Fruit fly (Drosophila melanogaster): Measurements from ENCODE around the gene sowah.

The sowah gene

dm6 chr3L:12572366-12572765, at the start of gene sowah (continued):
- TF ChIP-seq sim (GFP tag; IDR thresholded peaks at IDR 0.05), result no peak
- TF ChIP-seq Ssrp (tag; optimal IDR thresholded peaks at IDR 0.05), result peak; percentile 32
- peak; percentile 41 for TF ChIP-seq CG17912 (GFP tag; optimal IDR thresholded peaks at IDR 0.05)
- no peak for TF ChIP-seq CG31224 (GFP tag; IDR thresholded peaks at IDR 0.05)
- TF ChIP-seq CG1233 (GFP tag; optimal IDR thresholded peaks at IDR 0.05), result peak; percentile 19
- TF ChIP-seq CG12942 (GFP tag; optimal IDR thresholded peaks at IDR 0.05), result peak; percentile 45
- no peak for TF ChIP-seq chm (GFP tag; IDR thresholded peaks at IDR 0.05)
- peak; percentile 18 for TF ChIP-seq CG5180 (GFP tag; optimal IDR thresholded peaks at IDR 0.05)
- 0 out of 2 replicates have a peak, but pooled peaks have one; percentile 21 for TF ChIP-seq danr (GFP tag; IDR thresholded peaks at IDR 0.05)
- TF ChIP-seq bsh (GFP tag; optimal IDR thresholded peaks at IDR 0.05), result peak in 1 of 2 experiments; percentile 15
- peak; percentile 99 for TF ChIP-seq MBD-R2 (GFP tag; IDR thresholded peaks at IDR 0.05)
- TF ChIP-seq row (GFP tag; IDR thresholded peaks at IDR 0.05), result peak; percentile 82
- peak; percentile 55 for TF ChIP-seq sob (GFP tag; IDR thresholded peaks at IDR 0.05)
- peak; percentile 30 for TF ChIP-seq CG13775 (GFP tag; optimal IDR thresholded peaks at IDR 0.05)
- peak; percentile 27 for TF ChIP-seq CG8944 (GFP tag; optimal IDR thresholded peaks at IDR 0.05)
- no peak for TF ChIP-seq CG6854 (GFP tag; optimal IDR thresholded peaks at IDR 0.05)
- TF ChIP-seq kni (GFP tag; optimal IDR thresholded peaks at IDR 0.05), result no peak
- peak; percentile 34; the same call in 1 of the 2 replicates for TF ChIP-seq CG4360 (GFP tag; IDR thresholded peaks at IDR 0.05)
- TF ChIP-seq Dfd (GFP tag; optimal IDR thresholded peaks at IDR 0.05), result no peak
- no peak for TF ChIP-seq CG14441 (GFP tag; IDR thresholded peaks at IDR 0.05)
- peak; percentile 54; the same call in 1 of the 3 replicates for TF ChIP-seq knrl (GFP tag; IDR thresholded peaks at IDR 0.05; ENCODE audit: partially characterized antibody)
- TF ChIP-seq Pdp1 (GFP tag; optimal IDR thresholded peaks at IDR 0.05), result peak; percentile 40 to 44
- peak; percentile 30 for TF ChIP-seq Blimp-1 (GFP tag; optimal IDR thresholded peaks at IDR 0.05)
- no peak for TF ChIP-seq mirr (GFP tag; optimal IDR thresholded peaks at IDR 0.05)
- TF ChIP-seq nerfin-1 (tag; optimal IDR thresholded peaks at IDR 0.05), result peak; percentile 43
- no peak for TF ChIP-seq sc (optimal IDR thresholded peaks at IDR 0.05)
- TF ChIP-seq sc (GFP tag; optimal IDR thresholded peaks at IDR 0.05), result no peak
- TF ChIP-seq CG11085 (GFP tag; IDR thresholded peaks at IDR 0.05), result 0 out of 2 replicates have a peak, but pooled peaks have one; percentile 13
- peak; percentile 30 for TF ChIP-seq ind (GFP tag; optimal IDR thresholded peaks at IDR 0.05)
- peak; percentile 60; the same call in 1 of the 2 replicates for TF ChIP-seq CG6272 (GFP tag; IDR thresholded peaks at IDR 0.05)
- TF ChIP-seq dm (GFP tag; optimal IDR thresholded peaks at IDR 0.05), result peak; percentile 52
- TF ChIP-seq pita (GFP tag; optimal IDR thresholded peaks at IDR 0.05), result no peak
- peak; percentile 31 for TF ChIP-seq ems (GFP tag; optimal IDR thresholded peaks at IDR 0.05)
- no peak for TF ChIP-seq CG8281 (tag; optimal IDR thresholded peaks at IDR 0.05)
- TF ChIP-seq Dref (GFP tag; IDR thresholded peaks at IDR 0.05), result peak; percentile 46; the same call in 1 of the 2 replicates
- peak; percentile 69; the same call in 1 of the 3 replicates for TF ChIP-seq CG11456 (GFP tag; IDR thresholded peaks at IDR 0.05)
- TF ChIP-seq chn (GFP tag; optimal IDR thresholded peaks at IDR 0.05), result peak; percentile 31
- peak; percentile 64 for TF ChIP-seq Nf-YC (tag; optimal IDR thresholded peaks at IDR 0.05)
- no peak for TF ChIP-seq CG11696 (GFP tag; IDR thresholded peaks at IDR 0.05)
- no peak; the same call in 2 of the 3 replicates for TF ChIP-seq CG16813 (GFP tag; IDR thresholded peaks at IDR 0.05; ENCODE audit: partially characterized antibody)
- TF ChIP-seq CG2129 (GFP tag; IDR thresholded peaks at IDR 0.05; ENCODE audit: partially characterized antibody), result no peak
- TF ChIP-seq Atf-2 (GFP tag; optimal IDR thresholded peaks at IDR 0.05), result peak; percentile 39
- peak; percentile 65 for TF ChIP-seq Dip3 (GFP tag; optimal IDR thresholded peaks at IDR 0.05)
- TF ChIP-seq da (GFP tag; optimal IDR thresholded peaks at IDR 0.05), result peak; percentile 20
- TF ChIP-seq ewg (GFP tag; optimal IDR thresholded peaks at IDR 0.05), result peak; percentile 65
- TF ChIP-seq vnd (GFP tag; IDR thresholded peaks at IDR 0.05; ENCODE audit: partially characterized antibody), result no peak
- peak; percentile 21 for TF ChIP-seq Sox102F (GFP tag; optimal IDR thresholded peaks at IDR 0.05)
- no peak for TF ChIP-seq CG17385 (GFP tag; optimal IDR thresholded peaks at IDR 0.05)
- peak; percentile 62 for TF ChIP-seq NFAT (GFP tag; IDR thresholded peaks at IDR 0.05)
- TF ChIP-seq sd (tag; optimal IDR thresholded peaks at IDR 0.05), result peak; percentile 87
